Worm (Caenorhabditis elegans): ENCODE measurements around the gene W04G3.10.

Gene W04G3.10

ce11 chrX:11033128-11033951, 44.7 kb downstream of the W04G3.10 start:
- TF ChIP-seq mls-2 (tag; optimal IDR thresholded peaks at IDR 0.05) (peak; percentile 41), lin-32 (GFP tag; optimal IDR thresholded peaks at IDR 0.05) (no peak), ces-1 (GFP tag; optimal IDR thresholded peaks at IDR 0.05) (peak; percentile 92)

- TF ChIP-seq nhr-12 (tag; optimal IDR thresholded peaks at IDR 0.05) = no peak
- TF ChIP-seq blmp-1 (tag; optimal IDR thresholded peaks at IDR 0.05) = no peak
- no peak for TF ChIP-seq ceh-43 (GFP tag; optimal IDR thresholded peaks at IDR 0.05)
- no peak for TF ChIP-seq hlh-1 (tag; optimal IDR thresholded peaks at IDR 0.05)
- no peak for TF ChIP-seq elt-1 (tag; optimal IDR thresholded peaks at IDR 0.05; ENCODE audit: borderline replicate concordance, insufficient read depth)
- no peak for TF ChIP-seq mls-2 (tag; optimal IDR thresholded peaks at IDR 0.05)
- TF ChIP-seq ceh-39 (tag; optimal IDR thresholded peaks at IDR 0.05) = no peak
Observed at ce11 chrX:11032412-11032811, 45.6 kb downstream of the W04G3.10 start.

ce11 chrX:11031869-11032268, 46.2 kb downstream of the W04G3.10 start:
- peak; percentile 68 for TF ChIP-seq ces-1 (GFP tag; optimal IDR thresholded peaks at IDR 0.05)
- no peak for TF ChIP-seq ham-2 (GFP tag; optimal IDR thresholded peaks at IDR 0.05)

ce11 chrX:11031047-11031695, 46.9 kb downstream of the W04G3.10 start:
- TF ChIP-seq bed-3 (GFP tag; optimal IDR thresholded peaks at IDR 0.05) (no peak), nhr-76 (tag; optimal IDR thresholded peaks at IDR 0.05) (no peak), ces-1 (GFP tag; optimal IDR thresholded peaks at IDR 0.05) (peak; percentile 86), M03D4.4 (tag; optimal IDR thresholded peaks at IDR 0.05) (peak; percentile 61), mls-2 (tag; optimal IDR thresholded peaks at IDR 0.05) (peak; percentile 80), pha-4 (tag; optimal IDR thresholded peaks at IDR 0.05) (peak; percentile 93), sem-2 (GFP tag; optimal IDR thresholded peaks at IDR 0.05) (no peak), sptf-1 (tag; optimal IDR thresholded peaks at IDR 0.05) (peak; percentile 77), lin-32 (GFP tag; optimal IDR thresholded peaks at IDR 0.05) (peak; percentile 63), elt-1 (tag; optimal IDR thresholded peaks at IDR 0.05; ENCODE audit: borderline replicate concordance, insufficient read depth) (no peak), hlh-1 (tag; optimal IDR thresholded peaks at IDR 0.05) (peak; percentile 91), mep-1 (tag; optimal IDR thresholded peaks at IDR 0.05) (peak; percentile 46), cnd-1 (tag; optimal IDR thresholded peaks at IDR 0.05) (peak; percentile 82), lsy-2 (tag; optimal IDR thresholded peaks at IDR 0.05) (peak; percentile 53), nhr-237 (tag; optimal IDR thresholded peaks at IDR 0.05) (peak; percentile 79), nhr-28 (tag; optimal IDR thresholded peaks at IDR 0.05) (no peak), unc-39 (tag; optimal IDR thresholded peaks at IDR 0.05) (no peak), snpc-4 (tag; optimal IDR thresholded peaks at IDR 0.05) (no peak), ceh-83 (GFP tag; optimal IDR thresholded peaks at IDR 0.05) (no peak), ham-2 (GFP tag; optimal IDR thresholded peaks at IDR 0.05) (peak; percentile 99), nhr-12 (tag; optimal IDR thresholded peaks at IDR 0.05) (no peak), tbx-8 (GFP tag; optimal IDR thresholded peaks at IDR 0.05) (no peak), unc-62 (GFP tag; optimal IDR thresholded peaks at IDR 0.05) (peak; percentile 86), nhr-2 (tag; optimal IDR thresholded peaks at IDR 0.05) (peak; percentile 70), unc-120 (tag; optimal IDR thresholded peaks at IDR 0.05; ENCODE audit: poor library complexity, severe bottlenecking) (peak; percentile 23), ztf-11 (tag; optimal IDR thresholded peaks at IDR 0.05) (peak; percentile 90), elt-3 (tag; optimal IDR thresholded peaks at IDR 0.05) (no peak), flh-1 (GFP tag; optimal IDR thresholded peaks at IDR 0.05) (no peak), drap-1 (GFP tag; optimal IDR thresholded peaks at IDR 0.05) (peak; percentile 79), zip-8 (tag; optimal IDR thresholded peaks at IDR 0.05) (no peak), lin-13 (tag; optimal IDR thresholded peaks at IDR 0.05) (peak; percentile 65), ceh-39 (tag; optimal IDR thresholded peaks at IDR 0.05) (peak; percentile 39)
